Worm (Caenorhabditis elegans) whole organism, L3 larva: ENCODE data around the gene C27D6.12.

Source experiments
- ZK546.5 ChIP-seq: sonication (generic microtip); optimal IDR thresholded peaks from 2 replicates; lab custom pipeline; 2017; ENCODE audit warnings: missing biosample characterization, missing genetic modification characterization
- ceh-82 ChIP-seq: fragments of 150-350 bp; optimal IDR thresholded peaks from 2 replicates; lab custom pipeline; 2014; ENCODE audit warnings: missing biosample characterization, missing genetic modification characterization
- ceh-9 ChIP-seq: sonication (generic microtip); optimal IDR thresholded peaks from 2 replicates; lab custom pipeline; 2018; ENCODE audit warnings: missing biosample characterization, missing genetic modification characterization
- fkh-10 ChIP-seq: sonication (generic microtip); optimal IDR thresholded peaks from 2 replicates; lab custom pipeline; 2017; ENCODE audit warnings: missing biosample characterization, missing genetic modification reagents, missing genetic modification characterization
- nhr-12 ChIP-seq: fragments of 150-350 bp; optimal IDR thresholded peaks from 2 replicates; lab custom pipeline; 2014; ENCODE audit warnings: missing biosample characterization, missing genetic modification characterization
- nhr-237 ChIP-seq: fragments of 150-350 bp; optimal IDR thresholded peaks from 2 replicates; lab custom pipeline; 2014; ENCODE audit warnings: missing biosample characterization, missing genetic modification characterization
- nhr-67 ChIP-seq: fragments of 150-350 bp; optimal IDR thresholded peaks from 2 replicates; lab custom pipeline; 2014; ENCODE audit warnings: missing biosample characterization, missing genetic modification characterization
- pha-4 ChIP-seq: fragments of 150-350 bp; optimal IDR thresholded peaks from 2 replicates; lab custom pipeline; 2014; ENCODE audit warnings: missing biosample characterization, missing genetic modification reagents, missing genetic modification characterization
- unc-62 ChIP-seq: fragments of 150-350 bp; sonication (generic microtip); optimal IDR thresholded peaks from 4 replicates; lab custom pipeline; 2014; ENCODE audit warnings: missing biosample characterization, missing genetic modification reagents, missing genetic modification characterization

ce11 chrII:5209122-5209521 lies 31.3 kb upstream of the C27D6.12 start:
- TF ChIP-seq nhr-12 (no peak), unc-62 (no peak), nhr-67 (tag; lab: Kevin White, UChicago) (no peak), fkh-10 (GFP tag; lab: Kevin White, UChicago) (no peak), ceh-9 (tag; lab: Kevin White, UChicago) (no peak), ZK546.5 (tag; lab: Kevin White, UChicago) (no peak), pha-4 (tag; lab: Kevin White, UChicago) (no peak), ceh-82 (tag; lab: Kevin White, UChicago) (no peak), nhr-237 (tag; lab: Kevin White, UChicago) (no peak)
